Comparison of ENCODE assay signal across 1 fruit fly cellular context in genomic region chr3R:24259278-24260040, dm6.
TF ChIP-seq lines count a peak whose summit lies in the region.

No protein-coding gene starts in this region.

TF ChIP-seq in whole organism, embryonic, 481 proteins besides CTCF, POLR2A, EP300 and RAD21 (continued from another document and continues in another):
- TF ChIP-seq Fer2 (tag; optimal IDR thresholded peaks at IDR 0.05; lab: Kevin White, UChicago) = peak; percentile 71
- TF ChIP-seq prd (optimal IDR thresholded peaks at IDR 0.05; lab: Kevin White, UChicago) = no peak
- peak; percentile 94 for TF ChIP-seq prd (GFP tag; IDR thresholded peaks at IDR 0.05; lab: Robert Waterston, UW)
- TF ChIP-seq Dp (GFP tag; optimal IDR thresholded peaks at IDR 0.05; lab: Kevin White, UChicago) = no peak
- peak; percentile 87 for TF ChIP-seq sisA (GFP tag; IDR thresholded peaks at IDR 0.05; lab: Robert Waterston, UW)
- peak; percentile 91 for TF ChIP-seq CG15269 (tag; optimal IDR thresholded peaks at IDR 0.05; lab: Kevin White, UChicago)
- peak; percentile 86 for TF ChIP-seq CG8765 (GFP tag; IDR thresholded peaks at IDR 0.05; lab: Robert Waterston, UW)
- 0 out of 3 replicates have a peak, but pooled peaks have one; percentile 39 for TF ChIP-seq mld (GFP tag; IDR thresholded peaks at IDR 0.05; lab: Robert Waterston, UW; ENCODE audit: partially characterized antibody)
- peak; percentile 84 for TF ChIP-seq fd3F (GFP tag; optimal IDR thresholded peaks at IDR 0.05; lab: Kevin White, UChicago)
- peak in 1 of 2 experiments; percentile 44 for TF ChIP-seq insv (GFP tag; optimal IDR thresholded peaks at IDR 0.05; lab: Kevin White, UChicago)
- TF ChIP-seq CG14667 (GFP tag; IDR thresholded peaks at IDR 0.05; lab: Robert Waterston, UW) = peak; percentile 78
- TF ChIP-seq CG1529 (GFP tag; optimal IDR thresholded peaks at IDR 0.05; lab: Kevin White, UChicago) = peak; percentile 77
- TF ChIP-seq Elba2 (GFP tag; optimal IDR thresholded peaks at IDR 0.05; lab: Kevin White, UChicago) = no peak
- no peak for TF ChIP-seq hbn (GFP tag; IDR thresholded peaks at IDR 0.05; lab: Robert Waterston, UW; ENCODE audit: partially characterized antibody)
- TF ChIP-seq Poxn (GFP tag; IDR thresholded peaks at IDR 0.05; lab: Robert Waterston, UW) = peak; percentile 74; the same call in 1 of the 2 replicates
- TF ChIP-seq twi (tag; optimal IDR thresholded peaks at IDR 0.05; lab: Kevin White, UChicago) = peak; percentile 74
- TF ChIP-seq CG4424 (GFP tag; optimal IDR thresholded peaks at IDR 0.05; lab: Kevin White, UChicago) = peak; percentile 88
- TF ChIP-seq Mrtf (GFP tag; IDR thresholded peaks at IDR 0.05; lab: Robert Waterston, UW) = peak; percentile 88
- TF ChIP-seq Ets97D (GFP tag; optimal IDR thresholded peaks at IDR 0.05; lab: Kevin White, UChicago) = peak; percentile 61
- TF ChIP-seq CG4617 (GFP tag; optimal IDR thresholded peaks at IDR 0.05; lab: Kevin White, UChicago; ENCODE audit: borderline replicate concordance) = peak; percentile 58
- peak; percentile 74 for TF ChIP-seq luna (GFP tag; optimal IDR thresholded peaks at IDR 0.05; lab: Kevin White, UChicago)
- peak; percentile 87 for TF ChIP-seq Dad (GFP tag; optimal IDR thresholded peaks at IDR 0.05; lab: Kevin White, UChicago)
- peak; percentile 69 for TF ChIP-seq CG3995 (GFP tag; optimal IDR thresholded peaks at IDR 0.05; lab: Kevin White, UChicago)
- TF ChIP-seq CG6272 (GFP tag; IDR thresholded peaks at IDR 0.05; lab: Robert Waterston, UW) = peak; percentile 54
- TF ChIP-seq dmrt99B (tag; optimal IDR thresholded peaks at IDR 0.05; lab: Kevin White, UChicago) = peak; percentile 91
- peak; percentile 60 for TF ChIP-seq toy (GFP tag; IDR thresholded peaks at IDR 0.05; lab: Robert Waterston, UW)
- TF ChIP-seq E2f2 (GFP tag; IDR thresholded peaks at IDR 0.05; lab: Robert Waterston, UW) = peak; percentile 62
- peak; percentile 86 for TF ChIP-seq GATAe (GFP tag; conservative IDR thresholded peaks at IDR 0.05; lab: Robert Waterston, UW)
- peak; percentile 92 for TF ChIP-seq Hsf (GFP tag; optimal IDR thresholded peaks at IDR 0.05; lab: Kevin White, UChicago)
- peak; percentile 85 for TF ChIP-seq CG4820 (GFP tag; optimal IDR thresholded peaks at IDR 0.05; lab: Kevin White, UChicago)
- peak; percentile 89 for TF ChIP-seq Ptx1 (GFP tag; IDR thresholded peaks at IDR 0.05; lab: Robert Waterston, UW)
- TF ChIP-seq CG1233 (GFP tag; optimal IDR thresholded peaks at IDR 0.05; lab: Kevin White, UChicago) = peak; percentile 88
- 0 out of 2 replicates have a peak, but pooled peaks have one; percentile 36 for TF ChIP-seq dati (GFP tag; IDR thresholded peaks at IDR 0.05; lab: Robert Waterston, UW)
- peak; percentile 91 for TF ChIP-seq Antp (GFP tag; optimal IDR thresholded peaks at IDR 0.05; lab: Kevin White, UChicago)
- TF ChIP-seq CG11093 (GFP tag; IDR thresholded peaks at IDR 0.05; lab: Robert Waterston, UW) = peak; percentile 87
- peak; percentile 77; the same call in 2 of the 3 replicates for TF ChIP-seq ase (GFP tag; IDR thresholded peaks at IDR 0.05; lab: Robert Waterston, UW)
- peak; percentile 83 for TF ChIP-seq CG1792 (GFP tag; optimal IDR thresholded peaks at IDR 0.05; lab: Kevin White, UChicago)
- peak; percentile 89 for TF ChIP-seq CoRest (tag; optimal IDR thresholded peaks at IDR 0.05; lab: Kevin White, UChicago)
- TF ChIP-seq ato (GFP tag; IDR thresholded peaks at IDR 0.05; lab: Robert Waterston, UW; ENCODE audit: partially characterized antibody) = no peak
- TF ChIP-seq CG8388 (GFP tag; optimal IDR thresholded peaks at IDR 0.05; lab: Kevin White, UChicago) = peak; percentile 85
- TF ChIP-seq fu2 (GFP tag; optimal IDR thresholded peaks at IDR 0.05; lab: Kevin White, UChicago) = peak; percentile 86
- TF ChIP-seq crol (GFP tag; IDR thresholded peaks at IDR 0.05; lab: Robert Waterston, UW) = no peak; the same call in 1 of the 2 replicates
- TF ChIP-seq CG17829 (tag; optimal IDR thresholded peaks at IDR 0.05; lab: Kevin White, UChicago) = peak; percentile 82
- peak; percentile 94 for TF ChIP-seq slbo (GFP tag; IDR thresholded peaks at IDR 0.05; lab: Robert Waterston, UW)
- peak; percentile 88 for TF ChIP-seq CG14014 (GFP tag; IDR thresholded peaks at IDR 0.05; lab: Robert Waterston, UW)
- TF ChIP-seq CG13123 (GFP tag; optimal IDR thresholded peaks at IDR 0.05; lab: Kevin White, UChicago) = peak; percentile 73
- TF ChIP-seq crp (GFP tag; optimal IDR thresholded peaks at IDR 0.05; lab: Kevin White, UChicago) = no peak
- TF ChIP-seq CG18476 (GFP tag; optimal IDR thresholded peaks at IDR 0.05; lab: Kevin White, UChicago) = peak; percentile 82
- peak; percentile 83 for TF ChIP-seq jing (GFP tag; optimal IDR thresholded peaks at IDR 0.05; lab: Kevin White, UChicago)
- peak; percentile 88 for TF ChIP-seq CG1647 (GFP tag; optimal IDR thresholded peaks at IDR 0.05; lab: Kevin White, UChicago)
- peak; percentile 86 for TF ChIP-seq CG12104 (GFP tag; optimal IDR thresholded peaks at IDR 0.05; lab: Kevin White, UChicago)
- TF ChIP-seq grau (tag; optimal IDR thresholded peaks at IDR 0.05; lab: Kevin White, UChicago) = peak; percentile 90
- TF ChIP-seq CG8089 (GFP tag; optimal IDR thresholded peaks at IDR 0.05; lab: Kevin White, UChicago) = peak; percentile 86
- no peak for TF ChIP-seq CG7745 (tag; optimal IDR thresholded peaks at IDR 0.05; lab: Kevin White, UChicago)
- peak; percentile 87 for TF ChIP-seq Dbx (GFP tag; IDR thresholded peaks at IDR 0.05; lab: Robert Waterston, UW)
- TF ChIP-seq sim (GFP tag; IDR thresholded peaks at IDR 0.05; lab: Robert Waterston, UW) = peak; percentile 74; the same call in 1 of the 2 replicates
- TF ChIP-seq CG10979 (tag; optimal IDR thresholded peaks at IDR 0.05; lab: Kevin White, UChicago) = peak; percentile 91
- TF ChIP-seq sna (GFP tag; IDR thresholded peaks at IDR 0.05; lab: Robert Waterston, UW; ENCODE audit: partially characterized antibody) = no peak
- no peak for TF ChIP-seq amos (GFP tag; IDR thresholded peaks at IDR 0.05; lab: Robert Waterston, UW; ENCODE audit: partially characterized antibody)
- TF ChIP-seq CG2678 (tag; optimal IDR thresholded peaks at IDR 0.05; lab: Kevin White, UChicago) = peak; percentile 94
- TF ChIP-seq Side (GFP tag; optimal IDR thresholded peaks at IDR 0.05; lab: Kevin White, UChicago) = peak; percentile 93
- peak; percentile 63 for TF ChIP-seq NC2α (GFP tag; optimal IDR thresholded peaks at IDR 0.05; lab: Kevin White, UChicago)
- peak; percentile 72 for TF ChIP-seq CG12744 (GFP tag; optimal IDR thresholded peaks at IDR 0.05; lab: Kevin White, UChicago)
- TF ChIP-seq sc (optimal IDR thresholded peaks at IDR 0.05; lab: Kevin White, UChicago) = no peak
- peak; percentile 83 for TF ChIP-seq sc (GFP tag; optimal IDR thresholded peaks at IDR 0.05; lab: Kevin White, UChicago)
- peak; percentile 75 for TF ChIP-seq dm (GFP tag; optimal IDR thresholded peaks at IDR 0.05; lab: Kevin White, UChicago)
- TF ChIP-seq CG11723 (GFP tag; optimal IDR thresholded peaks at IDR 0.05; lab: Kevin White, UChicago) = peak; percentile 84
- peak; percentile 88 for TF ChIP-seq CG12071 (GFP tag; optimal IDR thresholded peaks at IDR 0.05; lab: Kevin White, UChicago)
- peak; percentile 92 for TF ChIP-seq Usf (GFP tag; optimal IDR thresholded peaks at IDR 0.05; lab: Kevin White, UChicago)
- no peak for TF ChIP-seq CG4360 (GFP tag; IDR thresholded peaks at IDR 0.05; lab: Robert Waterston, UW)
- TF ChIP-seq ERR (GFP tag; optimal IDR thresholded peaks at IDR 0.05; lab: Kevin White, UChicago) = peak; percentile 89
- TF ChIP-seq dimm (GFP tag; IDR thresholded peaks at IDR 0.05; lab: Robert Waterston, UW) = peak; percentile 74
- peak; percentile 89 for TF ChIP-seq nom (GFP tag; optimal IDR thresholded peaks at IDR 0.05; lab: Kevin White, UChicago)
- peak; percentile 74 for TF ChIP-seq psq (GFP tag; optimal IDR thresholded peaks at IDR 0.05; lab: Kevin White, UChicago)
- peak; percentile 89 for TF ChIP-seq CG32772 (GFP tag; IDR thresholded peaks at IDR 0.05; lab: Robert Waterston, UW)
- TF ChIP-seq CG16863 (GFP tag; optimal IDR thresholded peaks at IDR 0.05; lab: Kevin White, UChicago) = peak; percentile 89
- peak; percentile 74 for TF ChIP-seq Optix (GFP tag; IDR thresholded peaks at IDR 0.05; lab: Robert Waterston, UW)
- TF ChIP-seq croc (GFP tag; conservative IDR thresholded peaks at IDR 0.05; lab: Robert Waterston, UW) = peak; percentile 72; the same call in 2 of the 3 replicates
- peak; percentile 87 for TF ChIP-seq CG13775 (GFP tag; optimal IDR thresholded peaks at IDR 0.05; lab: Kevin White, UChicago)
- peak; percentile 88 for TF ChIP-seq tx (GFP tag; optimal IDR thresholded peaks at IDR 0.05; lab: Kevin White, UChicago)
- TF ChIP-seq tin (GFP tag; optimal IDR thresholded peaks at IDR 0.05; lab: Kevin White, UChicago) = peak; percentile 89
- peak; percentile 94 for TF ChIP-seq Meics (GFP tag; optimal IDR thresholded peaks at IDR 0.05; lab: Kevin White, UChicago)
- peak; percentile 60 for TF ChIP-seq CG2202 (tag; optimal IDR thresholded peaks at IDR 0.05; lab: Kevin White, UChicago)
- TF ChIP-seq trh (GFP tag; optimal IDR thresholded peaks at IDR 0.05; lab: Kevin White, UChicago) = peak; percentile 51
- TF ChIP-seq CG10274 (GFP tag; optimal IDR thresholded peaks at IDR 0.05; lab: Kevin White, UChicago) = peak; percentile 83
- peak; percentile 73 for TF ChIP-seq CG7357 (GFP tag; IDR thresholded peaks at IDR 0.05; lab: Robert Waterston, UW)
- peak; percentile 68 for TF ChIP-seq p53 (GFP tag; optimal IDR thresholded peaks at IDR 0.05; lab: Kevin White, UChicago)
- peak; percentile 73 for TF ChIP-seq run (tag; optimal IDR thresholded peaks at IDR 0.05; lab: Kevin White, UChicago)
- peak; percentile 92 for TF ChIP-seq ranshi (GFP tag; IDR thresholded peaks at IDR 0.05; lab: Robert Waterston, UW)
- no peak for TF ChIP-seq CG6791 (GFP tag; IDR thresholded peaks at IDR 0.05; lab: Robert Waterston, UW; ENCODE audit: partially characterized antibody)
- peak; percentile 47 for TF ChIP-seq sima (GFP tag; optimal IDR thresholded peaks at IDR 0.05; lab: Kevin White, UChicago)
- peak; percentile 77; the same call in 2 of the 4 replicates for TF ChIP-seq chinmo (GFP tag; IDR thresholded peaks at IDR 0.05; lab: Robert Waterston, UW; ENCODE audit: partially characterized antibody)
- peak; percentile 52 for TF ChIP-seq CG10462 (GFP tag; optimal IDR thresholded peaks at IDR 0.05; lab: Kevin White, UChicago)
- peak; percentile 86 for TF ChIP-seq phol (tag; optimal IDR thresholded peaks at IDR 0.05; lab: Kevin White, UChicago)
- peak; percentile 87 for TF ChIP-seq vfl (GFP tag; optimal IDR thresholded peaks at IDR 0.05; lab: Kevin White, UChicago)
- no peak for TF ChIP-seq Dfd (GFP tag; optimal IDR thresholded peaks at IDR 0.05; lab: Kevin White, UChicago)
- no peak for TF ChIP-seq CG3163 (GFP tag; optimal IDR thresholded peaks at IDR 0.05; lab: Kevin White, UChicago)
- TF ChIP-seq knrl (GFP tag; IDR thresholded peaks at IDR 0.05; lab: Robert Waterston, UW; ENCODE audit: partially characterized antibody) = no peak
- TF ChIP-seq stc (GFP tag; IDR thresholded peaks at IDR 0.05; lab: Robert Waterston, UW) = peak; percentile 82
- peak; percentile 85 for TF ChIP-seq al (GFP tag; IDR thresholded peaks at IDR 0.05; lab: Robert Waterston, UW)
- no peak for TF ChIP-seq hb (GFP tag; IDR thresholded peaks at IDR 0.05; lab: Robert Waterston, UW; ENCODE audit: partially characterized antibody)
- TF ChIP-seq bab2 (GFP tag; optimal IDR thresholded peaks at IDR 0.05; lab: Kevin White, UChicago) = peak; percentile 87
- TF ChIP-seq ken (GFP tag; IDR thresholded peaks at IDR 0.05; lab: Robert Waterston, UW) = peak; percentile 66
- TF ChIP-seq Eip74EF (GFP tag; optimal IDR thresholded peaks at IDR 0.05; lab: Kevin White, UChicago) = peak in 1 of 2 experiments; percentile 69
- TF ChIP-seq CG4328 (GFP tag; optimal IDR thresholded peaks at IDR 0.05; lab: Kevin White, UChicago) = no peak
- no peak for TF ChIP-seq B-H2 (GFP tag; optimal IDR thresholded peaks at IDR 0.05; lab: Kevin White, UChicago)
- peak; percentile 49 for TF ChIP-seq Adf1 (GFP tag; IDR thresholded peaks at IDR 0.05; lab: Robert Waterston, UW)
- peak; percentile 89 for TF ChIP-seq nmo (GFP tag; optimal IDR thresholded peaks at IDR 0.05; lab: Kevin White, UChicago)
- peak; percentile 56 for TF ChIP-seq sd (tag; optimal IDR thresholded peaks at IDR 0.05; lab: Kevin White, UChicago)
- peak; percentile 88 for TF ChIP-seq Gug (GFP tag; IDR thresholded peaks at IDR 0.05; lab: Robert Waterston, UW)
- TF ChIP-seq CG15696 (tag; optimal IDR thresholded peaks at IDR 0.05; lab: Kevin White, UChicago) = peak; percentile 83
- TF ChIP-seq CG34224 (GFP tag; IDR thresholded peaks at IDR 0.05; lab: Robert Waterston, UW; ENCODE audit: partially characterized antibody) = no peak; the same call in 1 of the 3 replicates
- TF ChIP-seq CG13894 (tag; optimal IDR thresholded peaks at IDR 0.05; lab: Kevin White, UChicago) = peak; percentile 69
- peak; percentile 91 for TF ChIP-seq CG31441 (GFP tag; IDR thresholded peaks at IDR 0.05; lab: Robert Waterston, UW)
- peak; percentile 89 for TF ChIP-seq pho (GFP tag; optimal IDR thresholded peaks at IDR 0.05; lab: Kevin White, UChicago)
- TF ChIP-seq zen (tag; optimal IDR thresholded peaks at IDR 0.05; lab: Kevin White, UChicago) = peak; percentile 77
- peak; percentile 86 for TF ChIP-seq Bteb2 (GFP tag; optimal IDR thresholded peaks at IDR 0.05; lab: Kevin White, UChicago)
- peak; percentile 84; the same call in 1 of the 2 replicates for TF ChIP-seq Atf6 (GFP tag; IDR thresholded peaks at IDR 0.05; lab: Robert Waterston, UW)
- TF ChIP-seq ro (GFP tag; IDR thresholded peaks at IDR 0.05; lab: Robert Waterston, UW) = peak; percentile 31
- TF ChIP-seq CG30431 (GFP tag; optimal IDR thresholded peaks at IDR 0.05; lab: Kevin White, UChicago) = peak; percentile 85
- peak; percentile 60 for TF ChIP-seq CG10543 (GFP tag; optimal IDR thresholded peaks at IDR 0.05; lab: Kevin White, UChicago)
- TF ChIP-seq jumu (GFP tag; optimal IDR thresholded peaks at IDR 0.05; lab: Kevin White, UChicago) = peak; percentile 88
- peak; percentile 85; the same call in 2 of the 3 replicates for TF ChIP-seq so (GFP tag; IDR thresholded peaks at IDR 0.05; lab: Robert Waterston, UW)
- TF ChIP-seq TFAM (GFP tag; optimal IDR thresholded peaks at IDR 0.05; lab: Kevin White, UChicago) = peak; percentile 62
- TF ChIP-seq Oli (tag; optimal IDR thresholded peaks at IDR 0.05; lab: Kevin White, UChicago) = peak; percentile 91
- peak; percentile 87 for TF ChIP-seq caup (GFP tag; optimal IDR thresholded peaks at IDR 0.05; lab: Kevin White, UChicago; ENCODE audit: severe bottlenecking)
- no peak for TF ChIP-seq Doc2 (GFP tag; IDR thresholded peaks at IDR 0.05; lab: Robert Waterston, UW)
- peak; percentile 74 for TF ChIP-seq Spps (tag; optimal IDR thresholded peaks at IDR 0.05; lab: Kevin White, UChicago)
- TF ChIP-seq NK7.1 (GFP tag; optimal IDR thresholded peaks at IDR 0.05; lab: Kevin White, UChicago) = peak; percentile 81
